Worm (Caenorhabditis elegans): Measurements from ENCODE around the gene D2024.4.

DNA sequence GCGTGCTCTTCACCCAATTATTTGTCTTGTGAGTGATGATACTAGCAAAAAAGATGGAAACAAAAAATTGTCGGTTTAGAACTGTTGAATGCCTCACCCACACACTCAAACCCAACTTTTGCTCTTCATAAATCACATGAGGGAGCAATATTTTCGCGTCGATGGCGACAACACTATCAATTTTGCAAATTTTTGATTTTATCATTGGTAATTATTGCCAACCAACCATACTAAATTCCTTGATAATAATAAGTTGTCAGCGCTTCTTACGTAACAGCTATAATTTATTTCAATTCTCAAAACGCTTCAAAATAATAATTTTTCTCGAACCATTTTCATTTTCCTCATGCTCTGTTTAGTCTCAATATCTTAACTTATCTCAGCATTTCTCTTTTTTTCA is 18.3 kb upstream of the D2024.4 start:
- no peak for TF ChIP-seq nhr-77 (tag; optimal IDR thresholded peaks at IDR 0.05)
- no peak for TF ChIP-seq nhr-11 (tag; optimal IDR thresholded peaks at IDR 0.05)
- no peak for TF ChIP-seq ceh-82 (tag; optimal IDR thresholded peaks at IDR 0.05)
- TF ChIP-seq mdl-1 (tag; optimal IDR thresholded peaks at IDR 0.05): no peak
- no peak for TF ChIP-seq pha-4 (tag; optimal IDR thresholded peaks at IDR 0.05)
- no peak for TF ChIP-seq ztf-11 (tag; optimal IDR thresholded peaks at IDR 0.05)
- TF ChIP-seq ama-1 (optimal IDR thresholded peaks at IDR 0.05): no peak
- no peak for TF ChIP-seq aly-2 (tag; optimal IDR thresholded peaks at IDR 0.05)
- TF ChIP-seq jun-1 (tag; optimal IDR thresholded peaks at IDR 0.05): no peak
- no peak for TF ChIP-seq nhr-237 (tag; optimal IDR thresholded peaks at IDR 0.05)
- TF ChIP-seq zag-1 (tag; optimal IDR thresholded peaks at IDR 0.05): no peak
